Worm (Caenorhabditis elegans) whole organism, L4/young adult: ENCODE measurements around the gene sdc-2.

Experiments used
- W03F9.2 ChIP-seq: fragments of 150-350 bp; optimal IDR thresholded peaks from 2 replicates; lab custom pipeline; 2014; ENCODE audit warnings: missing biosample characterization, missing genetic modification characterization
- dao-5 ChIP-seq: sonication (generic microtip); optimal IDR thresholded peaks from 2 replicates; lab custom pipeline; 2016; ENCODE audit warnings: missing genotype, missing genetic modification characterization, moderate library complexity, missing compliant biosample characterization
- him-1 ChIP-seq: sonication (generic microtip); optimal IDR thresholded peaks from 2 replicates; lab custom pipeline; 2016; ENCODE audit warnings: missing genotype, missing genetic modification reagents, missing genetic modification characterization, missing compliant biosample characterization

The sdc-2 gene

DNA sequence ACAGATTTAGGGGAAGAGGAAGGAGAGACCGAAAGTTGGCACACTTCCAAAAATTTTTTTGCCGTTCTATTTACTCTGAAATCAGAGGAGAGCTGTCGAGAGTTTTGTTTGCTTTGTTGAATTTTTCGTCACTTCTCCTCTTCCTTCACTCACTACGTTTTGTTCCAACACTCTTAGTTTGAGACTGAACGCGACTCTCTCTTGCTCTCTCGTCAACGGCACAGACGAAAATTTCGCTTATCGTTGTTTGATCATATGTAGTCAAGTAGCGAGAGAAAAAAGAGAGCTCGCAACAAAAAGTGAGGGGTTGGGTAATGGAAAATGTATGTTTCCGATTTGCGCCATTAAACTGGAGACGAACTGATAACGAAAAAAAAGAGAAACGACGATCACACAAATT is 39.9 kb upstream of the sdc-2 start:
- no peak for TF ChIP-seq dao-5 (tag; lab: Kevin White, UChicago)
- no peak for TF ChIP-seq W03F9.2

ce11 chrX:11484027-11484426 is 38.5 kb upstream of the sdc-2 start:
- TF ChIP-seq him-1 (tag; lab: Kevin White, UChicago): no peak
- no peak for TF ChIP-seq dao-5 (tag; lab: Kevin White, UChicago)
- TF ChIP-seq W03F9.2: no peak

DNA sequence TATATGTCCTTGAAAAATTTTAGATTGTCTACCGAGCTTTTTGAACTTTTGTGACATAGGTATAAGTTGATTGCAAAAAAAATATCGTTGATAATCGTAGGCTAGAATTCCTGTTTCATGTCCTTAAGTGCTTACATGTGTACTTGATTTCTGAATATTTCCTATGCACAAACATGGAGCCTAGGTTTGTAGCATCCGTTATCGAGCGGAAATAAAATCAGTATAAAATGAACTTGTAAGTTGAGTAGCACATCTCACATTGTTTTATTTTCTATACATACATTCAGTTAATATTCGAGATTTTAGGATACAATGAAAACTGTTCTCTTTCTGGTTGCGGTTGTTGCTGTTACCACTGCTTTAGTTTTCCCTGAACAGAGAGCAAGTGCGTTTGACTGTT is 35.0 kb upstream of the sdc-2 start, which contains the start of gene spp-9:
spp-9 (plus strand) TSS at position 301 of the 400 bp plus-strand sequence.
- TF ChIP-seq W03F9.2: no peak

- TF ChIP-seq W03F9.2 (no peak), dao-5 (tag; lab: Kevin White, UChicago) (no peak), him-1 (tag; lab: Kevin White, UChicago) (no peak)
Observed at ce11 chrX:11489830-11490229, 32.7 kb upstream of the sdc-2 start, which contains the start of gene spp-21. Gene spp-21, plus strand, starts transcription at chrX:11490130.

- no peak for TF ChIP-seq him-1 (tag; lab: Kevin White, UChicago)
- TF ChIP-seq dao-5 (tag; lab: Kevin White, UChicago): no peak
Observed at ce11 chrX:11491835-11492234, 30.7 kb upstream of the sdc-2 start.

- TF ChIP-seq him-1 (tag; lab: Kevin White, UChicago) (no peak), W03F9.2 (no peak), dao-5 (tag; lab: Kevin White, UChicago) (no peak)
Observed at ce11 chrX:11498871-11499270, 23.6 kb upstream of the sdc-2 start.

ce11 chrX:11499738-11500137 is 22.8 kb upstream of the sdc-2 start, which contains the start of gene T25C12.3:
Gene T25C12.3, minus strand, starts transcription at chrX:11499999.
- TF ChIP-seq him-1 (tag; lab: Kevin White, UChicago) (no peak), dao-5 (tag; lab: Kevin White, UChicago) (no peak), W03F9.2 (no peak)

DNA sequence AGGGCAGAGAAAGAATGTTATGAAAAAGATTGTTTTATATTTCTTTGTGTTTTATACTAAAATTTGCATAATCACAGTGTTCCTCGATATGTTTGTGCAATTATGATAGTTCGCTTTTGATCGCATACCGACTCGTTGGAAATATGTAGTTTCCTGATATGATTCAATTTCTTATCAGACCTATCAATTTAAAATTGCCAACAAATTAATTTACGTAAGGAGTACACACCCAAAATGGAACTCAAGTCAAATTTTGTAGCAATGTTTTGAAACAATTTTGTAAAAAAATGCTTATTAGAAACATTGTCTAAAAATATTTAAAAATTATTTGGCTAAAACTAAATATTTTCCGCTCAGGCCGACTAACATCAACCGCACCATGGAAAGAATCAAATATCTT is 21.9 kb upstream of the sdc-2 start:
- TF ChIP-seq dao-5 (tag; lab: Kevin White, UChicago) (no peak), W03F9.2 (no peak), him-1 (tag; lab: Kevin White, UChicago) (no peak)

ce11 chrX:11501967-11502366 is 20.5 kb upstream of the sdc-2 start, which contains the start of gene F29G6.1:
Gene F29G6.1, plus strand, starts transcription at chrX:11502267.
- no peak for TF ChIP-seq dao-5 (tag; lab: Kevin White, UChicago)
- TF ChIP-seq W03F9.2: no peak
- TF ChIP-seq him-1 (tag; lab: Kevin White, UChicago): no peak

- TF ChIP-seq W03F9.2 (no peak), him-1 (tag; lab: Kevin White, UChicago) (no peak), dao-5 (tag; lab: Kevin White, UChicago) (no peak)
Observed at ce11 chrX:11507836-11508235, 14.7 kb upstream of the sdc-2 start.

DNA sequence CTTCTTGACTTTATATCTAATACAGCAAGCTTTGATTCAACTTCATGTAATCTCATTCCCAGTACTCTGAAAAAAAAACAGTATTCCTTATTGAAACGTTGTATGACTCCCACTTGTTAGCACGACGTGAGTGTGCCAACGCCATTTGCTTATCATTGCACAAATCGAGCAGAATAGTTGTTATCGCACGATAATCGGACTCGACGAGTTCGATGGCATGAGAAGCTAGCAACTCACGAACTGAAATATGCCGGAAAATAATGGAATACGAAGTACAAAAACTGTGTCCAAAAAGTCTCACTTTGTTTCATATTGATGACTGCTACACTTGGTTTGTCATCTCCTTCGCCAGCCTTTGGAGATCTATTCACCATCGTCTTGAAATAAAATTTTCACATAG is 13.0 kb upstream of the sdc-2 start:
- TF ChIP-seq W03F9.2 (no peak), him-1 (tag; lab: Kevin White, UChicago) (no peak), dao-5 (tag; lab: Kevin White, UChicago) (no peak)

ce11 chrX:11511231-11511630 is 11.3 kb upstream of the sdc-2 start, which contains the start of gene ccdc-149:
Gene ccdc-149, minus strand, starts transcription at chrX:11511451.
- TF ChIP-seq dao-5 (tag; lab: Kevin White, UChicago): no peak
- TF ChIP-seq W03F9.2: no peak
- TF ChIP-seq him-1 (tag; lab: Kevin White, UChicago): no peak

- no peak for TF ChIP-seq him-1 (tag; lab: Kevin White, UChicago)
- no peak for TF ChIP-seq dao-5 (tag; lab: Kevin White, UChicago)
Observed at ce11 chrX:11515381-11515780, 7.1 kb upstream of the sdc-2 start.

ce11 chrX:11517433-11517832 is 5.1 kb upstream of the sdc-2 start:
- TF ChIP-seq him-1 (tag; lab: Kevin White, UChicago) (no peak), W03F9.2 (no peak), dao-5 (tag; lab: Kevin White, UChicago) (no peak)

ce11 chrX:11518415-11518814 is 4.1 kb upstream of the sdc-2 start:
- TF ChIP-seq dao-5 (tag; lab: Kevin White, UChicago): no peak
- TF ChIP-seq him-1 (tag; lab: Kevin White, UChicago): no peak
- no peak for TF ChIP-seq W03F9.2
